Fruit fly (Drosophila melanogaster) ovary, adult (tissue): ENCODE measurements around the gene CG17781.
A peak's percentile ranks its signal among the peaks of the same experiment; 100 is the strongest.

Experiments used
- CG17801 ChIP-seq: fragments of 200-800 bp; optimal IDR thresholded peaks from 2 replicates; lab custom pipeline; 2019; ENCODE audit warnings: missing biosample characterization, mild to moderate bottlenecking, missing genetic modification characterization, moderate library complexity; ENCODE audit not compliant: partially characterized antibody

CG17781 gene

dm6 chr3R:24357698-24358097 lies 17.8 kb downstream of the CG17781 start, which contains the start of gene Golgin84:
TSS of gene Golgin84 (minus strand) at chr3R:24357938.
- TF ChIP-seq CG17801 (GFP tag; lab: Kevin White, UChicago): no peak

- no peak for TF ChIP-seq CG17801 (GFP tag; lab: Kevin White, UChicago)
Measured at dm6 chr3R:24353448-24353847, 22.0 kb downstream of the CG17781 start.

dm6 chr3R:24348420-24349190 lies 26.9 kb downstream of the CG17781 start, which contains the start of the genes CG5746 and CG6454:
TSS of gene CG5746 (minus strand) at chr3R:24348791.
TSS of gene CG6454 (plus strand) at chr3R:24349182.
- peak; percentile 28 for TF ChIP-seq CG17801 (GFP tag; lab: Kevin White, UChicago)

- no peak for TF ChIP-seq CG17801 (GFP tag; lab: Kevin White, UChicago)
Measured at dm6 chr3R:24341251-24341650, 34.2 kb downstream of the CG17781 start, which contains the start of gene Ms. TSS of gene Ms (plus strand) at chr3R:24341551.

- no peak for TF ChIP-seq CG17801 (GFP tag; lab: Kevin White, UChicago)
Measured at dm6 chr3R:24336622-24337021, 38.8 kb downstream of the CG17781 start, which contains the start of gene CG6432. TSS of gene CG6432 (plus strand) at chr3R:24336922.

dm6 chr3R:24333182-24333808 lies 42.2 kb downstream of the CG17781 start, which contains the start of the genes Rrp5 and Dis3:
TSS of gene Rrp5 (minus strand) at chr3R:24333316.
TSS of gene Dis3 (plus strand) at chr3R:24333433.
- no peak for TF ChIP-seq CG17801 (GFP tag; lab: Kevin White, UChicago)
